Fruit fly (Drosophila melanogaster) whole organism, embryonic: ENCODE data around the gene CG1738.

Experiments
- CG11247 ChIP-seq: fragments of 200-800 bp; sonication (Bioruptor generic); IDR thresholded peaks from 2 replicates; pipeline ENCODE4 v1.3.6; 2022; ENCODE audit warnings: missing biosample characterization, missing genetic modification characterization
- CG11695 ChIP-seq: fragments of 200-800 bp; sonication (Bioruptor generic); IDR thresholded peaks from 3 replicates; pipeline ENCODE4 v1.3.6; 2022; ENCODE audit warnings: missing biosample characterization, missing genetic modification characterization
- CG12219 ChIP-seq: fragments of 200-800 bp; sonication (Bioruptor generic); optimal IDR thresholded peaks from 3 replicates; lab custom pipeline; 2018; ENCODE audit warnings: missing biosample characterization, mild to moderate bottlenecking, missing genetic modification characterization
- CG12769 ChIP-seq: fragments of 200-800 bp; sonication (Bioruptor generic); optimal IDR thresholded peaks from 2 replicates; lab custom pipeline; 2019; ENCODE audit warnings: missing biosample characterization, mild to moderate bottlenecking, missing genetic modification characterization, moderate library complexity
- CG13775 ChIP-seq: fragments of 200-800 bp; sonication (Bioruptor generic); optimal IDR thresholded peaks from 3 replicates; lab custom pipeline; 2017; ENCODE audit warnings: missing biosample characterization, mild to moderate bottlenecking, missing genetic modification characterization
- CG17186 ChIP-seq: fragments of 200-800 bp; sonication (Bioruptor generic); optimal IDR thresholded peaks from 3 replicates; lab custom pipeline; 2017; ENCODE audit warnings: missing biosample characterization, missing genetic modification reagents, missing genetic modification characterization
- CG17802 ChIP-seq: fragments of 200-800 bp; sonication (Bioruptor generic); optimal IDR thresholded peaks from 2 replicates; lab custom pipeline; 2018; ENCODE audit warnings: missing biosample characterization, mild to moderate bottlenecking, missing genetic modification characterization, moderate library complexity
- CG1792 ChIP-seq: fragments of 200-800 bp; sonication (Bioruptor generic); optimal IDR thresholded peaks from 2 replicates; lab custom pipeline; 2016; ENCODE audit warnings: missing biosample characterization, missing genetic modification characterization
- CG18011 ChIP-seq: fragments of 200-800 bp; sonication (Bioruptor generic); optimal IDR thresholded peaks from 2 replicates; lab custom pipeline; 2017; ENCODE audit warnings: missing biosample characterization, missing genetic modification characterization, mild to moderate bottlenecking, moderate library complexity, missing genotype
- CG2889 ChIP-seq: fragments of 200-800 bp; sonication (Bioruptor generic); IDR thresholded peaks from 3 replicates; pipeline ENCODE4 v1.3.6; 2022; ENCODE audit warnings: missing biosample characterization, missing genetic modification characterization
- CG32532 ChIP-seq: fragments of 200-800 bp; sonication (Bioruptor generic); IDR thresholded peaks from 2 replicates; pipeline ENCODE4 v1.3.6; 2022; ENCODE audit warnings: missing biosample characterization, missing genetic modification characterization
- CG33213 ChIP-seq: fragments of 200-800 bp; sonication (Bioruptor generic); optimal IDR thresholded peaks from 3 replicates; lab custom pipeline; 2016; ENCODE audit warnings: missing biosample characterization, missing genetic modification characterization
- CG4854 ChIP-seq: fragments of 200-800 bp; sonication (Bioruptor generic); optimal IDR thresholded peaks from 2 replicates; lab custom pipeline; 2016; ENCODE audit warnings: missing biosample characterization, missing genetic modification characterization, inconsistent platforms
- CG6813 ChIP-seq: fragments of 200-800 bp; sonication (Bioruptor generic); optimal IDR thresholded peaks from 2 replicates; lab custom pipeline; 2017; ENCODE audit warnings: missing biosample characterization, missing genetic modification characterization, mild to moderate bottlenecking, moderate library complexity, missing genetic modification reagents
- CG9797 ChIP-seq: fragments of 200-800 bp; sonication (Bioruptor generic); optimal IDR thresholded peaks from 3 replicates; lab custom pipeline; 2018; ENCODE audit warnings: missing biosample characterization, mild to moderate bottlenecking, missing genetic modification characterization
- Dfd ChIP-seq, 2 experiments: fragments of >200 bp; optimal IDR thresholded peaks; 2 replicates each; lab custom pipeline; 2017; ENCODE audit warnings: missing biosample characterization in 2 of 2, missing genetic modification characterization in 2 of 2
- Drgx ChIP-seq: fragments of 200-800 bp; sonication (Bioruptor generic); IDR thresholded peaks from 2 replicates; pipeline ENCODE4 v1.3.6; 2022; ENCODE audit warnings: missing biosample characterization, missing genetic modification characterization
- Med ChIP-seq: fragments of 200-800 bp; sonication (Bioruptor generic); peaks from one replicate; lab custom pipeline; 2016; ENCODE audit warnings: missing biosample characterization, missing genetic modification characterization, mild to moderate bottlenecking, inconsistent platforms, moderate library complexity
- NC2α ChIP-seq: fragments of 200-800 bp; sonication (Bioruptor generic); optimal IDR thresholded peaks from 2 replicates; lab custom pipeline; 2016; ENCODE audit warnings: missing biosample characterization, missing genetic modification characterization
- Nf-YC ChIP-seq: fragments of 200-800 bp; optimal IDR thresholded peaks from 3 replicates; lab custom pipeline; 2019; ENCODE audit warnings: missing biosample characterization, mild to moderate bottlenecking, missing genetic modification characterization, moderate library complexity
- Pdp1 ChIP-seq, 2 experiments: fragments of 200-800 bp; sonication (Bioruptor generic); optimal IDR thresholded peaks; 3 replicates each; lab custom pipeline; 2016; ENCODE audit warnings: missing biosample characterization in 2 of 2, missing genetic modification characterization in 2 of 2, mild to moderate bottlenecking in 1 of 2, moderate library complexity in 1 of 2
- Ravus ChIP-seq: fragments of 200-800 bp; sonication (Bioruptor generic); IDR thresholded peaks from 2 replicates; pipeline ENCODE4 v1.3.6; 2022; ENCODE audit warnings: missing biosample characterization, missing genetic modification characterization
- ac ChIP-seq: fragments of 200-800 bp; sonication (Bioruptor generic); optimal IDR thresholded peaks from 3 replicates; lab custom pipeline; 2017; ENCODE audit warnings: missing biosample characterization, mild to moderate bottlenecking, missing genetic modification characterization
- al ChIP-seq: fragments of 200-800 bp; sonication (Bioruptor generic); IDR thresholded peaks from 2 replicates; pipeline ENCODE4 v1.3.6; 2022; ENCODE audit warnings: missing biosample characterization, missing genetic modification characterization
- ap ChIP-seq: fragments of 200-800 bp; sonication (Bioruptor generic); IDR thresholded peaks from 2 replicates; pipeline ENCODE4 v1.3.6; 2022; ENCODE audit warnings: missing biosample characterization, missing genetic modification characterization
- az2 ChIP-seq: fragments of 200-800 bp; sonication (Bioruptor generic); optimal IDR thresholded peaks from 3 replicates; lab custom pipeline; 2016; ENCODE audit warnings: missing biosample characterization, missing genetic modification characterization
- chif ChIP-seq, 2 experiments: fragments of 200-800 bp; sonication (Bioruptor generic); optimal IDR thresholded peaks; 3 replicates each; lab custom pipeline; 2016; ENCODE audit warnings: missing biosample characterization in 2 of 2, missing genetic modification characterization in 2 of 2
- chinmo ChIP-seq: fragments of 200-800 bp; sonication (Bioruptor generic); IDR thresholded peaks from 4 replicates; pipeline ENCODE4 v1.3.6; 2022; ENCODE audit warnings: missing biosample characterization, missing genetic modification characterization; ENCODE audit not compliant: partially characterized antibody
- chm ChIP-seq: fragments of 200-800 bp; sonication (Bioruptor generic); IDR thresholded peaks from 2 replicates; pipeline ENCODE4 v1.3.6; 2022; ENCODE audit warnings: missing biosample characterization, missing genetic modification characterization
- chn ChIP-seq: fragments of 200-800 bp; sonication (Bioruptor generic); optimal IDR thresholded peaks from 2 replicates; lab custom pipeline; 2016; ENCODE audit warnings: missing biosample characterization, missing genetic modification characterization
- dmrt11E ChIP-seq: fragments of 200-800 bp; sonication (Bioruptor generic); optimal IDR thresholded peaks from 3 replicates; lab custom pipeline; 2018; ENCODE audit warnings: missing biosample characterization, mild to moderate bottlenecking, missing genetic modification characterization, moderate library complexity
- dysf ChIP-seq: fragments of 200-800 bp; sonication (Bioruptor generic); IDR thresholded peaks from 3 replicates; pipeline ENCODE4 v1.3.6; 2022; ENCODE audit warnings: missing biosample characterization, missing genetic modification characterization
- eve ChIP-seq, 2 experiments: fragments of >200 bp; optimal IDR thresholded peaks; 2 replicates each; lab custom pipeline; 2017; ENCODE audit warnings: missing biosample characterization in 2 of 2, missing genetic modification characterization in 2 of 2
- grau ChIP-seq: fragments of 200-800 bp; optimal IDR thresholded peaks from 3 replicates; lab custom pipeline; 2019; ENCODE audit warnings: missing biosample characterization, mild to moderate bottlenecking, missing genetic modification characterization, moderate library complexity
- lbe ChIP-seq: fragments of 200-800 bp; sonication (Bioruptor generic); optimal IDR thresholded peaks from 2 replicates; lab custom pipeline; 2016; ENCODE audit warnings: missing biosample characterization, mild to moderate bottlenecking, missing genetic modification characterization
- nerfin-2 ChIP-seq: fragments of 200-800 bp; sonication (Bioruptor generic); IDR thresholded peaks from 2 replicates; pipeline ENCODE4 v1.3.6; 2022; ENCODE audit warnings: missing biosample characterization, missing genetic modification characterization; ENCODE audit not compliant: partially characterized antibody
- peb ChIP-seq: fragments of 200-800 bp; sonication (Bioruptor generic); IDR thresholded peaks from 2 replicates; pipeline ENCODE4 v1.3.6; 2022; ENCODE audit warnings: missing biosample characterization, missing genetic modification characterization
- psq ChIP-seq: fragments of 200-800 bp; sonication (Bioruptor generic); optimal IDR thresholded peaks from 2 replicates; lab custom pipeline; 2017; ENCODE audit warnings: missing biosample characterization, missing genetic modification characterization
- tgo ChIP-seq: fragments of 200-800 bp; sonication (Bioruptor generic); IDR thresholded peaks from 3 replicates; pipeline ENCODE4 v1.3.6; 2022; ENCODE audit warnings: missing biosample characterization, missing genetic modification characterization
- tup ChIP-seq: fragments of 200-800 bp; sonication (Bioruptor generic); optimal IDR thresholded peaks from 2 replicates; lab custom pipeline; 2016; ENCODE audit warnings: missing biosample characterization, mild to moderate bottlenecking, missing genetic modification characterization, moderate library complexity
- unpg ChIP-seq: fragments of 200-800 bp; sonication (Bioruptor generic); optimal IDR thresholded peaks from 3 replicates; lab custom pipeline; 2018; ENCODE audit warnings: missing biosample characterization, mild to moderate bottlenecking, missing genetic modification characterization, moderate library complexity
- wek ChIP-seq: fragments of 200-800 bp; sonication (Bioruptor generic); optimal IDR thresholded peaks from 3 replicates; lab custom pipeline; 2018; ENCODE audit warnings: missing biosample characterization, mild to moderate bottlenecking, missing genetic modification characterization, moderate library complexity
- zf30C ChIP-seq: fragments of 200-800 bp; sonication (Bioruptor generic); optimal IDR thresholded peaks from 3 replicates; lab custom pipeline; 2018; ENCODE audit warnings: missing biosample characterization, mild to moderate bottlenecking, missing genetic modification characterization

Gene CG1738

DNA sequence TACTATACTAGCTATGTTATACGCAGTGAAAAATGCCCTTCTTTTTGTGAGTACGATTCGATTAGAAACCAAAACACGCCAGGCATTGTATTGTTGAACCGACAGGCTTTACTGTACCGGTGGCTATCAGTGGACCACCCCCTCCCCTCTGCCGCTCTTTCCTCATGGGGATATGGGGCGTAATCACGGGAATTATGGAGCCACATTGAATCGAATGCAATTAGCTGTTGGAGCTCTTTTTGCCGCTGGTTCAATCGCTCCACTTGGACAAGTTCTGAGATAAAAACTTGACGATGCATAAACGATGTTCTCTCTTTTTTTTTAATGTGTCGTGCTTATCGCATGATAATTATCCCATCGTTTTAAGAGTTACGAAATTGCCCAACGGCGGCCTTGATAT, 6.7 kb upstream of the CG1738 start (continued):
- peak; percentile 20 for TF ChIP-seq CG12769 (tag; lab: Kevin White, UChicago)
- no peak for TF ChIP-seq CG4854
- TF ChIP-seq CG18011 (GFP tag; lab: Kevin White, UChicago): no peak
- no peak for TF ChIP-seq NC2α (GFP tag; lab: Kevin White, UChicago)
- peak in 1 of 2 experiments; percentile 14 for TF ChIP-seq Pdp1 (GFP tag; optimal IDR thresholded peaks at IDR 0.05; lab: Kevin White, UChicago)
- no peak for TF ChIP-seq CG6813 (GFP tag; lab: Kevin White, UChicago)
- TF ChIP-seq zf30C (GFP tag; lab: Kevin White, UChicago): no peak
- TF ChIP-seq nerfin-2: no peak
- TF ChIP-seq CG11695: no peak
- no peak for TF ChIP-seq unpg (GFP tag; lab: Kevin White, UChicago)
- no peak for TF ChIP-seq chn (GFP tag; lab: Kevin White, UChicago)
- no peak for TF ChIP-seq eve (GFP tag; optimal IDR thresholded peaks at IDR 0.05; lab: Kevin White, UChicago)
- TF ChIP-seq al (GFP tag; lab: Robert Waterston, UW): no peak
- no peak for TF ChIP-seq CG9797 (GFP tag; lab: Kevin White, UChicago)
- TF ChIP-seq Ravus: no peak
- TF ChIP-seq chm (GFP tag; lab: Robert Waterston, UW): no peak
- TF ChIP-seq tup (GFP tag; lab: Kevin White, UChicago): no peak
- TF ChIP-seq chif (GFP tag; optimal IDR thresholded peaks at IDR 0.05; lab: Kevin White, UChicago): no peak
- no peak for TF ChIP-seq CG33213 (GFP tag; lab: Kevin White, UChicago)
- no peak for TF ChIP-seq Nf-YC (tag; lab: Kevin White, UChicago)
- TF ChIP-seq CG2889 (GFP tag; lab: Robert Waterston, UW): no peak
- no peak for TF ChIP-seq CG17802
- TF ChIP-seq grau: peak; percentile 72
- no peak for TF ChIP-seq CG13775 (GFP tag; lab: Kevin White, UChicago)
- no peak for TF ChIP-seq az2
- TF ChIP-seq CG12219: no peak
- peak; percentile 27; the same call in 1 of the 3 replicates for TF ChIP-seq dysf (GFP tag; lab: Robert Waterston, UW)
- no peak for TF ChIP-seq peb (GFP tag; lab: Robert Waterston, UW)
- no peak for TF ChIP-seq CG11247 (GFP tag; lab: Robert Waterston, UW)
- TF ChIP-seq CG17186 (GFP tag; lab: Kevin White, UChicago): no peak
- no peak for TF ChIP-seq ac
- no peak for TF ChIP-seq Med (GFP tag; lab: Kevin White, UChicago)
- TF ChIP-seq Dfd (GFP tag; optimal IDR thresholded peaks at IDR 0.05; lab: Kevin White, UChicago): no peak
- TF ChIP-seq CG1792 (GFP tag; lab: Kevin White, UChicago): no peak
- 0 out of 4 replicates have a peak, but pooled peaks have one; percentile 9 for TF ChIP-seq chinmo (GFP tag; lab: Robert Waterston, UW)
- 0 out of 2 replicates have a peak, but pooled peaks have one; percentile 5 for TF ChIP-seq CG32532 (GFP tag; lab: Robert Waterston, UW)
- TF ChIP-seq Drgx (GFP tag; lab: Robert Waterston, UW): 0 out of 2 replicates have a peak, but pooled peaks have one; percentile 14
- no peak for TF ChIP-seq lbe (GFP tag; lab: Kevin White, UChicago)
- TF ChIP-seq tgo (GFP tag; lab: Robert Waterston, UW): 0 out of 3 replicates have a peak, but pooled peaks have one; percentile 13
- no peak for TF ChIP-seq ap (GFP tag; lab: Robert Waterston, UW)
- no peak for TF ChIP-seq wek (GFP tag; lab: Kevin White, UChicago)
- no peak for TF ChIP-seq dmrt11E (tag; lab: Kevin White, UChicago)
- TF ChIP-seq psq: no peak
